Worm (Caenorhabditis elegans) whole organism, midembryonic: ENCODE measurements around the gene Y48B6A.13.

Source experiments
- cog-1 ChIP-seq: sonication (generic microtip); optimal IDR thresholded peaks from 2 replicates; lab custom pipeline; 2016; ENCODE audit warnings: missing genetic modification characterization, missing compliant biosample characterization
- flt-1 ChIP-seq: fragments of 200-800 bp; sonication (Bioruptor generic); IDR thresholded peaks from 2 replicates; pipeline ENCODE4 v1.3.6; 2022; ENCODE audit warnings: missing genetic modification characterization, missing compliant biosample characterization
- klf-2 ChIP-seq: fragments of 200-800 bp; sonication (Bioruptor generic); conservative IDR thresholded peaks from 2 replicates; pipeline ENCODE4 v1.3.6; 2022; ENCODE audit warnings: missing genetic modification reagents, missing genetic modification characterization, missing compliant biosample characterization
- tab-1 ChIP-seq: fragments of 200-800 bp; sonication (Bioruptor generic); IDR thresholded peaks from 2 replicates; pipeline ENCODE4 v1.3.6; 2022; ENCODE audit warnings: missing genetic modification characterization, missing compliant biosample characterization
- ztf-23 ChIP-seq: fragments of 200-800 bp; sonication (Bioruptor generic); IDR thresholded peaks from 2 replicates; pipeline ENCODE4 v1.3.6; 2022; ENCODE audit warnings: missing genetic modification reagents, missing genetic modification characterization, missing compliant biosample characterization
- ztf-29 ChIP-seq: fragments of 200-800 bp; sonication (Bioruptor generic); IDR thresholded peaks from 2 replicates; pipeline ENCODE4 v1.3.6; 2022; ENCODE audit warnings: missing genetic modification reagents, missing genetic modification characterization, missing compliant biosample characterization

ce11 chrII:14243503-14243902 is 17.4 kb upstream of the Y48B6A.13 start, which contains the start of gene jmjd-2:
- no peak for TF ChIP-seq cog-1 (tag; lab: Kevin White, UChicago)
- TF ChIP-seq flt-1, result no peak
- no peak for TF ChIP-seq ztf-29 (GFP tag; lab: Robert Waterston, UW)
- no peak for TF ChIP-seq tab-1
- no peak for TF ChIP-seq ztf-23 (GFP tag; lab: Robert Waterston, UW)
- TF ChIP-seq klf-2 (GFP tag; lab: Robert Waterston, UW), result no peak
